Worm (Caenorhabditis elegans): Measurements from ENCODE around the gene Y54F10BM.3.

ce11 chrIII:2234192-2234934, 47.5 kb upstream of the Y54F10BM.3 start, which contains the start of gene C39B5.2:
- no peak for TF ChIP-seq zag-1 (tag; optimal IDR thresholded peaks at IDR 0.05)
- no peak for TF ChIP-seq nhr-237 (tag; optimal IDR thresholded peaks at IDR 0.05)
- TF ChIP-seq unc-62 (GFP tag; optimal IDR thresholded peaks at IDR 0.05), result no peak
- no peak for TF ChIP-seq mdl-1 (tag; optimal IDR thresholded peaks at IDR 0.05)
- TF ChIP-seq ama-1 (optimal IDR thresholded peaks at IDR 0.05), result no peak

Measured in whole organism, L2 larva.